Fruit fly (Drosophila melanogaster) whole organism, embryonic: ENCODE data around the gene Notum.

Experiments
- Abd-B ChIP-seq: fragments of 200-800 bp; sonication (Bioruptor generic); optimal IDR thresholded peaks from 2 replicates; lab custom pipeline; 2018; ENCODE audit warnings: missing biosample characterization, mild to moderate bottlenecking, missing genetic modification characterization, moderate library complexity
- Antp ChIP-seq: fragments of 200-800 bp; sonication (Bioruptor generic); optimal IDR thresholded peaks from 3 replicates; lab custom pipeline; 2016; ENCODE audit warnings: missing biosample characterization, missing genetic modification characterization
- CG10431 ChIP-seq: fragments of 200-800 bp; sonication (Bioruptor generic); optimal IDR thresholded peaks from 3 replicates; lab custom pipeline; 2018; ENCODE audit warnings: missing biosample characterization, mild to moderate bottlenecking, missing genetic modification characterization
- CG11456 ChIP-seq: fragments of 200-800 bp; sonication (Bioruptor generic); IDR thresholded peaks from 3 replicates; pipeline ENCODE4 v1.3.6; 2022; ENCODE audit warnings: missing biosample characterization, missing genetic modification characterization
- CG11560 ChIP-seq: fragments of 200-800 bp; sonication (Bioruptor generic); IDR thresholded peaks from 3 replicates; pipeline ENCODE4 v1.3.6; 2022; ENCODE audit warnings: missing biosample characterization, missing genetic modification characterization
- CG2678 ChIP-seq: fragments of 200-800 bp; sonication (Bioruptor generic); optimal IDR thresholded peaks from 3 replicates; lab custom pipeline; 2019; ENCODE audit warnings: missing biosample characterization, mild to moderate bottlenecking, missing genetic modification characterization, moderate library complexity
- CG31388 ChIP-seq: fragments of 200-800 bp; sonication (Bioruptor generic); optimal IDR thresholded peaks from 2 replicates; lab custom pipeline; 2016; ENCODE audit warnings: missing biosample characterization, missing genetic modification characterization
- CG42726 ChIP-seq: fragments of 200-800 bp; sonication (Bioruptor generic); IDR thresholded peaks from 2 replicates; pipeline ENCODE4 v1.3.6; 2022; ENCODE audit warnings: missing biosample characterization, missing genetic modification characterization; ENCODE audit not compliant: partially characterized antibody
- CG4424 ChIP-seq: fragments of 200-800 bp; sonication (Bioruptor generic); optimal IDR thresholded peaks from 3 replicates; lab custom pipeline; 2016; ENCODE audit warnings: missing biosample characterization, missing genetic modification characterization
- CG4820 ChIP-seq: fragments of 200-800 bp; sonication (Bioruptor generic); optimal IDR thresholded peaks from 3 replicates; lab custom pipeline; 2016; ENCODE audit warnings: missing biosample characterization, missing genetic modification characterization
- CG8089 ChIP-seq: fragments of 200-800 bp; sonication (Bioruptor generic); optimal IDR thresholded peaks from 3 replicates; lab custom pipeline; 2016; ENCODE audit warnings: missing biosample characterization, missing genetic modification characterization
- CG8359 ChIP-seq: fragments of 200-800 bp; sonication (Bioruptor generic); optimal IDR thresholded peaks from 2 replicates; lab custom pipeline; 2017; ENCODE audit warnings: missing biosample characterization, mild to moderate bottlenecking, missing genetic modification characterization, borderline replicate concordance
- CG9609 ChIP-seq: fragments of 200-800 bp; sonication (Bioruptor generic); optimal IDR thresholded peaks from 3 replicates; lab custom pipeline; 2016; ENCODE audit warnings: missing biosample characterization, missing genetic modification characterization
- CG9797 ChIP-seq: fragments of 200-800 bp; sonication (Bioruptor generic); optimal IDR thresholded peaks from 3 replicates; lab custom pipeline; 2018; ENCODE audit warnings: missing biosample characterization, mild to moderate bottlenecking, missing genetic modification characterization
- D ChIP-seq, 2 experiments: fragments of 200-800 bp in 1 of 2; fragments of >200 bp in 1 of 2; sonication (Bioruptor generic) in 1 of 2; optimal IDR thresholded peaks; 2 replicates in 1 of 2; 3 replicates in 1 of 2; lab custom pipeline; 2017; ENCODE audit warnings: mild to moderate bottlenecking in 1 of 2, missing biosample characterization in 1 of 2, missing genetic modification characterization in 1 of 2, missing genetic modification reagents in 1 of 2
- D19B ChIP-seq: fragments of 200-800 bp; sonication (Bioruptor generic); optimal IDR thresholded peaks from 2 replicates; lab custom pipeline; 2017; ENCODE audit warnings: missing biosample characterization, mild to moderate bottlenecking, missing genetic modification characterization
- Dad ChIP-seq: fragments of 200-800 bp; sonication (Bioruptor generic); optimal IDR thresholded peaks from 3 replicates; lab custom pipeline; 2016; ENCODE audit warnings: missing biosample characterization, missing genetic modification characterization
- Elba2 ChIP-seq: fragments of 200-800 bp; sonication (Bioruptor generic); optimal IDR thresholded peaks from 3 replicates; lab custom pipeline; 2016; ENCODE audit warnings: missing biosample characterization, missing genetic modification characterization
- Ets65A ChIP-seq: fragments of 200-800 bp; sonication (Bioruptor generic); peaks from one replicate; lab custom pipeline; 2016; ENCODE audit warnings: missing biosample characterization, missing genetic modification characterization
- HLHmδ ChIP-seq: fragments of 200-800 bp; sonication (Bioruptor generic); optimal IDR thresholded peaks from 2 replicates; lab custom pipeline; 2018; ENCODE audit warnings: missing biosample characterization, mild to moderate bottlenecking, missing genetic modification characterization, moderate library complexity
- Max ChIP-seq: fragments of 200-800 bp; sonication (Bioruptor generic); optimal IDR thresholded peaks from 2 replicates; lab custom pipeline; 2016; ENCODE audit warnings: missing biosample characterization, mild to moderate bottlenecking, missing genetic modification characterization
- Med ChIP-seq: fragments of 200-800 bp; sonication (Bioruptor generic); peaks from one replicate; lab custom pipeline; 2016; ENCODE audit warnings: missing biosample characterization, missing genetic modification characterization, mild to moderate bottlenecking, inconsistent platforms, moderate library complexity
- Optix ChIP-seq: fragments of 200-800 bp; sonication (Bioruptor generic); IDR thresholded peaks from 3 replicates; pipeline ENCODE4 v1.3.6; 2022; ENCODE audit warnings: missing biosample characterization, missing genetic modification characterization
- Sox102F ChIP-seq: fragments of 200-800 bp; sonication (Bioruptor generic); optimal IDR thresholded peaks from 2 replicates; lab custom pipeline; 2018; ENCODE audit warnings: missing biosample characterization, mild to moderate bottlenecking, missing genetic modification characterization, moderate library complexity
- Taf1 ChIP-seq: fragments of 200-800 bp; sonication (Bioruptor generic); IDR thresholded peaks from 2 replicates; pipeline ENCODE4 v1.3.6; 2022; ENCODE audit warnings: missing biosample characterization, missing genetic modification characterization
- Tbp ChIP-seq: fragments of >200 bp; optimal IDR thresholded peaks from 2 replicates; lab custom pipeline; 2018; ENCODE audit warnings: missing biosample characterization, missing genetic modification characterization
- ac ChIP-seq: fragments of 200-800 bp; sonication (Bioruptor generic); optimal IDR thresholded peaks from 3 replicates; lab custom pipeline; 2017; ENCODE audit warnings: missing biosample characterization, mild to moderate bottlenecking, missing genetic modification characterization
- amos ChIP-seq: fragments of 200-800 bp; sonication (Bioruptor generic); IDR thresholded peaks from 2 replicates; pipeline ENCODE4 v1.3.6; 2022; ENCODE audit warnings: missing biosample characterization, missing genetic modification characterization; ENCODE audit not compliant: partially characterized antibody
- ase ChIP-seq: fragments of 200-800 bp; sonication (Bioruptor generic); IDR thresholded peaks from 3 replicates; pipeline ENCODE4 v1.3.6; 2022; ENCODE audit warnings: missing biosample characterization, missing genetic modification characterization
- ash1 ChIP-seq: fragments of 200-800 bp; sonication (Bioruptor generic); optimal IDR thresholded peaks from 2 replicates; lab custom pipeline; 2018; ENCODE audit warnings: missing biosample characterization, mild to moderate bottlenecking, missing genetic modification characterization
- chinmo ChIP-seq: fragments of 200-800 bp; sonication (Bioruptor generic); IDR thresholded peaks from 4 replicates; pipeline ENCODE4 v1.3.6; 2022; ENCODE audit warnings: missing biosample characterization, missing genetic modification characterization; ENCODE audit not compliant: partially characterized antibody
- corto ChIP-seq: fragments of 200-800 bp; sonication (Bioruptor generic); optimal IDR thresholded peaks from 2 replicates; lab custom pipeline; 2016; ENCODE audit warnings: missing biosample characterization, mild to moderate bottlenecking, missing genetic modification characterization, moderate library complexity
- da ChIP-seq: fragments of 200-800 bp; sonication (Bioruptor generic); optimal IDR thresholded peaks from 2 replicates; lab custom pipeline; 2016; ENCODE audit warnings: missing biosample characterization, missing genetic modification characterization
- dan ChIP-seq: fragments of 200-800 bp; sonication (Bioruptor generic); IDR thresholded peaks from 2 replicates; pipeline ENCODE4 v1.3.6; 2022; ENCODE audit warnings: missing biosample characterization, missing genetic modification characterization
- danr ChIP-seq: fragments of 200-800 bp; sonication (Bioruptor generic); IDR thresholded peaks from 2 replicates; pipeline ENCODE4 v1.3.6; 2022; ENCODE audit warnings: missing biosample characterization, missing genetic modification characterization
- gsb ChIP-seq: fragments of 200-800 bp; sonication (Bioruptor generic); IDR thresholded peaks from 2 replicates; pipeline ENCODE4 v1.3.6; 2022; ENCODE audit warnings: missing biosample characterization, missing genetic modification characterization
- jigr1 ChIP-seq: fragments of 200-800 bp; sonication (Bioruptor generic); IDR thresholded peaks from 3 replicates; pipeline ENCODE4 v1.3.6; 2022; ENCODE audit warnings: missing biosample characterization, missing genetic modification characterization
- lov ChIP-seq, 2 experiments: fragments of 200-800 bp in 1 of 2; fragments of >200 bp in 1 of 2; sonication (Bioruptor generic) in 1 of 2; IDR thresholded peaks in 1 of 2; optimal IDR thresholded peaks in 1 of 2; 2 replicates in 1 of 2; 3 replicates in 1 of 2; pipeline versions ENCODE4 v1.3.6 to Lab custom; 2017 to 2022; ENCODE audit warnings: missing biosample characterization in 1 of 2, missing genetic modification characterization in 1 of 2
- maf-S ChIP-seq: fragments of 200-800 bp; sonication (Bioruptor generic); optimal IDR thresholded peaks from 2 replicates; lab custom pipeline; 2016; ENCODE audit warnings: missing biosample characterization, missing genetic modification characterization
- p53 ChIP-seq: fragments of 200-800 bp; sonication (Bioruptor generic); optimal IDR thresholded peaks from 2 replicates; lab custom pipeline; 2016; ENCODE audit warnings: missing biosample characterization, missing genetic modification characterization
- rib ChIP-seq: fragments of 200-800 bp; sonication (Bioruptor generic); IDR thresholded peaks from 2 replicates; pipeline ENCODE4 v1.3.6; 2022; ENCODE audit warnings: missing biosample characterization, missing genetic modification characterization
- row ChIP-seq: fragments of 200-800 bp; sonication (Bioruptor generic); IDR thresholded peaks from 3 replicates; pipeline ENCODE4 v1.3.6; 2022; ENCODE audit warnings: missing biosample characterization, missing genetic modification characterization
- twi ChIP-seq: fragments of 200-800 bp; optimal IDR thresholded peaks from 2 replicates; lab custom pipeline; 2019; ENCODE audit warnings: missing biosample characterization, mild to moderate bottlenecking, missing genetic modification characterization, moderate library complexity
- vvl ChIP-seq: fragments of 200-800 bp; sonication (Bioruptor generic); IDR thresholded peaks from 2 replicates; pipeline ENCODE4 v1.3.6; 2022; ENCODE audit warnings: missing biosample characterization, missing genetic modification characterization
- yki ChIP-seq: fragments of >200 bp; optimal IDR thresholded peaks from 3 replicates; lab custom pipeline; 2018
- zfh1 ChIP-seq: fragments of 200-800 bp; sonication (Bioruptor generic); IDR thresholded peaks from 3 replicates; pipeline ENCODE4 v1.3.6; 2022; ENCODE audit warnings: missing biosample characterization, missing genetic modification characterization

The Notum gene

dm6 chr3L:16048722-16049459 is 25.6 kb downstream of the Notum start:
- no peak for TF ChIP-seq CG8359
- peak; percentile 12 for TF ChIP-seq Elba2 (GFP tag; lab: Kevin White, UChicago)
- TF ChIP-seq CG9797 (GFP tag; lab: Kevin White, UChicago), result no peak
- no peak for TF ChIP-seq dan
- peak; percentile 90 for TF ChIP-seq D (optimal IDR thresholded peaks at IDR 0.05; lab: Kevin White, UChicago)
- TF ChIP-seq D (GFP tag; optimal IDR thresholded peaks at IDR 0.05; lab: Kevin White, UChicago), result no peak
- no peak for TF ChIP-seq vvl (GFP tag; lab: Robert Waterston, UW)
- TF ChIP-seq zfh1 (GFP tag; lab: Robert Waterston, UW), result 0 out of 3 replicates have a peak, but pooled peaks have one; percentile 32
- TF ChIP-seq jigr1 (GFP tag; lab: Robert Waterston, UW), result no peak
- no peak for TF ChIP-seq Sox102F (GFP tag; lab: Kevin White, UChicago)
- peak; percentile 78 for TF ChIP-seq da (GFP tag; lab: Kevin White, UChicago)
- no peak for TF ChIP-seq CG4424 (GFP tag; lab: Kevin White, UChicago)
- peak; percentile 74 for TF ChIP-seq CG10431
- no peak for TF ChIP-seq CG42726 (GFP tag; lab: Robert Waterston, UW)
- TF ChIP-seq Med (GFP tag; lab: Kevin White, UChicago), result peak; percentile 58
- peak; percentile 73 for TF ChIP-seq D19B (GFP tag; lab: Kevin White, UChicago)
- TF ChIP-seq corto (GFP tag; lab: Kevin White, UChicago), result peak; percentile 9
- no peak for TF ChIP-seq maf-S
- TF ChIP-seq Antp (GFP tag; lab: Kevin White, UChicago), result no peak
- TF ChIP-seq CG31388 (GFP tag; lab: Kevin White, UChicago), result no peak
- 0 out of 3 replicates have a peak, but pooled peaks have one; percentile 48 for TF ChIP-seq ase (GFP tag; lab: Robert Waterston, UW)
- TF ChIP-seq amos (GFP tag; lab: Robert Waterston, UW), result 0 out of 2 replicates have a peak, but pooled peaks have one; percentile 5
- TF ChIP-seq CG11560 (tag; lab: Robert Waterston, UW), result no peak
- TF ChIP-seq Taf1 (GFP tag; lab: Robert Waterston, UW), result no peak
- no peak for TF ChIP-seq danr
- peak; percentile 72 for TF ChIP-seq twi (tag; lab: Kevin White, UChicago)
- peak; percentile 20 for TF ChIP-seq ash1 (GFP tag; lab: Kevin White, UChicago)
- TF ChIP-seq CG11456, result no peak
- TF ChIP-seq Ets65A (GFP tag; lab: Kevin White, UChicago), result peak; percentile 51
- TF ChIP-seq CG4820, result no peak
- no peak for TF ChIP-seq lov (optimal IDR thresholded peaks at IDR 0.05; lab: Kevin White, UChicago)
- no peak for TF ChIP-seq lov (GFP tag; IDR thresholded peaks at IDR 0.05; lab: Robert Waterston, UW)
- TF ChIP-seq p53, result no peak
- 0 out of 4 replicates have a peak, but pooled peaks have one; percentile 7 for TF ChIP-seq chinmo
- TF ChIP-seq yki (lab: Kevin White, UChicago), result no peak
- TF ChIP-seq ac (GFP tag; lab: Kevin White, UChicago), result peak; percentile 99
- peak; percentile 66 for TF ChIP-seq HLHmδ (GFP tag; lab: Kevin White, UChicago)
- 0 out of 2 replicates have a peak, but pooled peaks have one; percentile 30 for TF ChIP-seq rib
- TF ChIP-seq gsb, result no peak
- TF ChIP-seq Tbp (GFP tag; lab: Kevin White, UChicago), result no peak
- no peak for TF ChIP-seq Dad (GFP tag; lab: Kevin White, UChicago)
- TF ChIP-seq row, result peak; percentile 27; the same call in 1 of the 3 replicates
- TF ChIP-seq CG9609 (GFP tag; lab: Kevin White, UChicago), result no peak
- no peak for TF ChIP-seq CG2678 (tag; lab: Kevin White, UChicago)
- TF ChIP-seq Optix (GFP tag; lab: Robert Waterston, UW), result 0 out of 3 replicates have a peak, but pooled peaks have one; percentile 18
- no peak for TF ChIP-seq Max (GFP tag; lab: Kevin White, UChicago)
- no peak for TF ChIP-seq Abd-B (GFP tag; lab: Kevin White, UChicago)
- TF ChIP-seq CG8089 (GFP tag; lab: Kevin White, UChicago), result no peak
